Worm (Caenorhabditis elegans) whole organism, midembryonic: Measurements from ENCODE around the gene C16C8.11.

Experiments
- cog-1 ChIP-seq: sonication (generic microtip); optimal IDR thresholded peaks from 2 replicates; lab custom pipeline; 2016; ENCODE audit warnings: missing genetic modification characterization, missing compliant biosample characterization
- flt-1 ChIP-seq: fragments of 200-800 bp; sonication (Bioruptor generic); IDR thresholded peaks from 2 replicates; pipeline ENCODE4 v1.3.6; 2022; ENCODE audit warnings: missing genetic modification characterization, missing compliant biosample characterization
- klf-2 ChIP-seq: fragments of 200-800 bp; sonication (Bioruptor generic); conservative IDR thresholded peaks from 2 replicates; pipeline ENCODE4 v1.3.6; 2022; ENCODE audit warnings: missing genetic modification reagents, missing genetic modification characterization, missing compliant biosample characterization
- ref-1 ChIP-seq: fragments of 200-800 bp; sonication (Bioruptor generic); conservative IDR thresholded peaks from 2 replicates; pipeline ENCODE4 v1.3.6; 2022; ENCODE audit warnings: missing genetic modification reagents, missing genetic modification characterization, missing compliant biosample characterization
- ztf-23 ChIP-seq: fragments of 200-800 bp; sonication (Bioruptor generic); IDR thresholded peaks from 2 replicates; pipeline ENCODE4 v1.3.6; 2022; ENCODE audit warnings: missing genetic modification reagents, missing genetic modification characterization, missing compliant biosample characterization

- TF ChIP-seq flt-1 (GFP tag; lab: Robert Waterston, UW) (no peak), klf-2 (GFP tag; lab: Robert Waterston, UW) (no peak), ztf-23 (GFP tag; lab: Robert Waterston, UW) (no peak), ref-1 (GFP tag; lab: Robert Waterston, UW) (no peak), cog-1 (tag; lab: Kevin White, UChicago) (no peak)
Observed at ce11 chrII:3470549-3470948, 17.0 kb downstream of the C16C8.11 start, which contains the start of gene Y49F6B.20.
